Worm (Caenorhabditis elegans) whole organism, L4 larva: ENCODE measurements around the gene nep-13.

ENCODE experiments used
- D1046.2 ChIP-seq: fragments of 200-800 bp; sonication (Bioruptor generic); IDR thresholded peaks from 2 replicates; pipeline ENCODE4 v1.3.6; 2022; ENCODE audit warnings: missing genetic modification characterization, missing compliant biosample characterization
- F10B5.3 ChIP-seq: sonication (generic microtip); optimal IDR thresholded peaks from 2 replicates; lab custom pipeline; 2016; ENCODE audit warnings: mild to moderate bottlenecking, missing genetic modification characterization, missing compliant biosample characterization
- F26F4.8 ChIP-seq: fragments of 200-800 bp; sonication (Bioruptor generic); conservative IDR thresholded peaks from 2 replicates; pipeline ENCODE4 v1.3.6; 2022; ENCODE audit warnings: missing genetic modification characterization, missing compliant biosample characterization
- F37D6.2 ChIP-seq: sonication (generic microtip); optimal IDR thresholded peaks from 2 replicates; lab custom pipeline; 2016; ENCODE audit warnings: mild to moderate bottlenecking, missing genetic modification characterization, missing compliant biosample characterization
- F44E2.7 ChIP-seq: fragments of 200-800 bp; sonication (Bioruptor generic); IDR thresholded peaks from 2 replicates; pipeline ENCODE4 v2.1.2; 2022; ENCODE audit warnings: missing genetic modification characterization, missing compliant biosample characterization
- R02D3.7 ChIP-seq: fragments of 150-350 bp; sonication (generic microtip); optimal IDR thresholded peaks from 3 replicates; lab custom pipeline; 2014; ENCODE audit warnings: missing biosample characterization, missing genetic modification characterization
- ZK337.2 ChIP-seq: fragments of 200-800 bp; sonication (Bioruptor generic); IDR thresholded peaks from 2 replicates; pipeline ENCODE4 v1.3.6; 2022; ENCODE audit warnings: missing genetic modification reagents, missing genetic modification characterization, missing compliant biosample characterization
- aha-1 ChIP-seq: fragments of 150-350 bp; peaks from one replicate; lab custom pipeline; 2014; ENCODE audit warnings: missing biosample characterization, missing genetic modification characterization
- ama-1 ChIP-seq: fragments of 150-350 bp; optimal IDR thresholded peaks from 2 replicates; lab custom pipeline; 2014; ENCODE audit warnings: inconsistent platforms, mixed read lengths
- attf-4 ChIP-seq: sonication (generic microtip); optimal IDR thresholded peaks from 3 replicates; lab custom pipeline; 2017; ENCODE audit warnings: missing biosample characterization, missing genetic modification characterization
- cey-2 ChIP-seq: sonication (generic microtip); optimal IDR thresholded peaks from 3 replicates; lab custom pipeline; 2017; ENCODE audit warnings: missing genetic modification characterization, mild to moderate bottlenecking, missing compliant biosample characterization, antibody characterized with exemption, borderline replicate concordance; ENCODE audit not compliant: insufficient read depth
- daf-8 ChIP-seq: fragments of 200-800 bp; sonication (Bioruptor generic); IDR thresholded peaks from 2 replicates; pipeline ENCODE4 v1.3.6; 2022; ENCODE audit warnings: missing genetic modification characterization, missing compliant biosample characterization
- dmd-6 ChIP-seq: fragments of 200-800 bp; sonication (Bioruptor generic); IDR thresholded peaks from 2 replicates; pipeline ENCODE4 v1.3.6; 2022; ENCODE audit warnings: missing genetic modification reagents, missing genetic modification characterization, missing compliant biosample characterization
- duxl-1 ChIP-seq: sonication (generic microtip); optimal IDR thresholded peaks from 2 replicates; lab custom pipeline; 2016; ENCODE audit warnings: mild to moderate bottlenecking, missing genetic modification characterization, moderate library complexity, missing compliant biosample characterization; ENCODE audit not compliant: poor library complexity
- dve-1 ChIP-seq: sonication (generic microtip); optimal IDR thresholded peaks from 2 replicates; lab custom pipeline; 2017; ENCODE audit warnings: antibody characterized with exemption, mild to moderate bottlenecking, missing genetic modification characterization, missing compliant biosample characterization; ENCODE audit not compliant: insufficient read depth
- egl-27 ChIP-seq: sonication (generic microtip); optimal IDR thresholded peaks from 3 replicates; lab custom pipeline; 2017; ENCODE audit warnings: missing biosample characterization, missing genetic modification reagents, missing genetic modification characterization
- fkh-10 ChIP-seq: fragments of 150-350 bp; optimal IDR thresholded peaks from 2 replicates; lab custom pipeline; 2014; ENCODE audit warnings: missing biosample characterization, missing genetic modification reagents, missing genetic modification characterization
- hif-1 ChIP-seq, 2 experiments: sonication (generic microtip); optimal IDR thresholded peaks; 2 replicates each; lab custom pipeline; 2016 to 2017; ENCODE audit warnings: missing compliant biosample characterization in 2 of 2, missing genetic modification characterization in 2 of 2, missing genetic modification reagents in 2 of 2, missing genotype in 2 of 2, mild to moderate bottlenecking in 1 of 2
- hmg-1.1 ChIP-seq: fragments of 200-800 bp; sonication (Bioruptor generic); IDR thresholded peaks from 2 replicates; pipeline ENCODE4 v1.3.6; 2022; ENCODE audit warnings: missing genetic modification reagents, missing genetic modification characterization, missing compliant biosample characterization
- lin-1 ChIP-seq: fragments of 200-800 bp; sonication (Bioruptor generic); IDR thresholded peaks from 2 replicates; pipeline ENCODE4 v1.3.6; 2022; ENCODE audit warnings: missing genetic modification reagents, missing genetic modification characterization, missing compliant biosample characterization
- lin-15B ChIP-seq: fragments of 150-350 bp; sonication (generic microtip); optimal IDR thresholded peaks from 3 replicates; lab custom pipeline; 2014; ENCODE audit warnings: missing biosample characterization, missing genetic modification characterization
- mdt-29 ChIP-seq: fragments of 200-800 bp; sonication (Bioruptor generic); IDR thresholded peaks from 2 replicates; pipeline ENCODE4 v1.3.6; 2022; ENCODE audit warnings: missing genetic modification reagents, missing genetic modification characterization, missing compliant biosample characterization
- mep-1 ChIP-seq: fragments of 150-350 bp; sonication (generic microtip); optimal IDR thresholded peaks from 3 replicates; lab custom pipeline; 2014; ENCODE audit warnings: missing biosample characterization, missing genetic modification characterization
- mxl-3 ChIP-seq: fragments of 200-800 bp; sonication (Bioruptor generic); optimal IDR thresholded peaks from 2 replicates; lab custom pipeline; 2018; ENCODE audit warnings: mild to moderate bottlenecking, missing genetic modification characterization, missing compliant biosample characterization
- nhr-102 ChIP-seq: sonication (generic microtip); optimal IDR thresholded peaks from 2 replicates; lab custom pipeline; 2016; ENCODE audit warnings: mild to moderate bottlenecking, missing genetic modification characterization, moderate library complexity, missing compliant biosample characterization
- nhr-111 ChIP-seq: fragments of 200-800 bp; sonication (Bioruptor generic); optimal IDR thresholded peaks from 2 replicates; lab custom pipeline; 2018; ENCODE audit warnings: mild to moderate bottlenecking, missing genetic modification characterization, missing compliant biosample characterization
- nhr-25 ChIP-seq: sonication (generic microtip); optimal IDR thresholded peaks from 2 replicates; lab custom pipeline; 2017; ENCODE audit warnings: missing genetic modification characterization, mild to moderate bottlenecking, missing compliant biosample characterization, antibody characterized with exemption, moderate library complexity, borderline replicate concordance; ENCODE audit not compliant: insufficient read depth
- nhr-42 ChIP-seq: fragments of 200-800 bp; sonication (Bioruptor generic); IDR thresholded peaks from 2 replicates; pipeline ENCODE4 v1.3.6; 2022; ENCODE audit warnings: missing genetic modification characterization, missing compliant biosample characterization
- pha-4 ChIP-seq, 2 experiments: fragments of 150-350 bp in 1 of 2; fragments of 200-800 bp in 1 of 2; sonication (Bioruptor generic) in 1 of 2; IDR thresholded peaks in 1 of 2; optimal IDR thresholded peaks in 1 of 2; 2 replicates each; pipeline versions ENCODE4 v1.3.6 to Lab custom; 2014 to 2022; ENCODE audit warnings: missing genetic modification characterization in 2 of 2, missing genetic modification reagents in 2 of 2, missing biosample characterization in 1 of 2, missing compliant biosample characterization in 1 of 2
- php-3 ChIP-seq: fragments of 200-800 bp; sonication (Bioruptor generic); IDR thresholded peaks from 2 replicates; pipeline ENCODE4 v1.3.6; 2022; ENCODE audit warnings: missing genetic modification reagents, missing genetic modification characterization, missing compliant biosample characterization
- sdz-12 ChIP-seq: fragments of 200-800 bp; sonication (Bioruptor generic); optimal IDR thresholded peaks from 2 replicates; lab custom pipeline; 2018; ENCODE audit warnings: mild to moderate bottlenecking, missing genetic modification characterization, missing compliant biosample characterization
- set-16 ChIP-seq: fragments of 200-800 bp; sonication (Bioruptor generic); IDR thresholded peaks from 2 replicates; pipeline ENCODE4 v1.3.6; 2022; ENCODE audit warnings: missing genetic modification reagents, missing genetic modification characterization, missing compliant biosample characterization
- snpc-1.2 ChIP-seq: fragments of 200-800 bp; sonication (Bioruptor generic); IDR thresholded peaks from 2 replicates; pipeline ENCODE4 v1.3.6; 2022; ENCODE audit warnings: missing genetic modification reagents, missing genetic modification characterization, missing compliant biosample characterization
- unc-62 ChIP-seq, 3 experiments: fragments of 150-350 bp in 1 of 3; sonication (generic microtip); optimal IDR thresholded peaks in 2 of 3; peaks in 1 of 3; 1 replicate in 1 of 3; 2 replicates in 2 of 3; lab custom pipeline; 2014 to 2017; ENCODE audit warnings: missing biosample characterization in 3 of 3, missing genetic modification characterization in 3 of 3, missing genetic modification reagents in 3 of 3, missing genotype in 1 of 3
- vab-7 ChIP-seq: fragments of 200-800 bp; sonication (Bioruptor generic); IDR thresholded peaks from 2 replicates; pipeline ENCODE4 v1.3.6; 2022; ENCODE audit warnings: missing genetic modification reagents, missing genetic modification characterization, missing compliant biosample characterization
- zag-1 ChIP-seq: fragments of 150-350 bp; optimal IDR thresholded peaks from 2 replicates; lab custom pipeline; 2014; ENCODE audit warnings: missing biosample characterization, missing genetic modification characterization
- zip-2 ChIP-seq: fragments of 150-350 bp; optimal IDR thresholded peaks from 2 replicates; lab custom pipeline; 2014; ENCODE audit warnings: missing biosample characterization, missing genetic modification characterization
- ztf-11 ChIP-seq: fragments of 150-350 bp; optimal IDR thresholded peaks from 2 replicates; lab custom pipeline; 2014; ENCODE audit warnings: missing biosample characterization, missing genetic modification characterization
- ztf-7 ChIP-seq: fragments of 150-350 bp; optimal IDR thresholded peaks from 2 replicates; lab custom pipeline; 2014; ENCODE audit warnings: missing biosample characterization, missing genetic modification characterization

nep-13 gene

ce11 chrII:3249406-3249805, 33.0 kb upstream of the nep-13 start, which contains the start of gene clec-124:
TSS of gene clec-124 (plus strand) at chrII:3249706.
- TF ChIP-seq R02D3.7 (tag; lab: Kevin White, UChicago) (no peak), F37D6.2 (tag; lab: Kevin White, UChicago) (no peak), nhr-111 (GFP tag; lab: Kevin White, UChicago) (no peak), D1046.2 (GFP tag; lab: Robert Waterston, UW) (no peak), aha-1 (tag; lab: Kevin White, UChicago) (no peak), cey-2 (tag; lab: Kevin White, UChicago) (no peak), ZK337.2 (GFP tag; lab: Robert Waterston, UW) (no peak), F10B5.3 (tag; lab: Kevin White, UChicago) (no peak), egl-27 (tag; lab: Kevin White, UChicago) (no peak), mxl-3 (GFP tag; lab: Kevin White, UChicago) (no peak), hmg-1.1 (GFP tag; lab: Robert Waterston, UW) (no peak), nhr-25 (tag; lab: Kevin White, UChicago) (no peak), daf-8 (no peak), nhr-42 (GFP tag; lab: Robert Waterston, UW) (no peak), vab-7 (GFP tag; lab: Robert Waterston, UW) (no peak), duxl-1 (tag; lab: Kevin White, UChicago) (no peak), zag-1 (no peak)

- TF ChIP-seq F44E2.7 (GFP tag; lab: Robert Waterston, UW): no peak
- peak; percentile 60; the same call in 1 of the 2 replicates for TF ChIP-seq set-16
- TF ChIP-seq zip-2 (tag; lab: Kevin White, UChicago): no peak
These were observed 32.3 kb upstream of the nep-13 start for ce11 chrII:3250195-3250594.

- TF ChIP-seq mep-1 (tag; lab: Kevin White, UChicago) (no peak), zag-1 (no peak), aha-1 (tag; lab: Kevin White, UChicago) (peak; percentile 96), ztf-7 (tag; lab: Kevin White, UChicago) (no peak), fkh-10 (no peak)
- TF ChIP-seq, all 104 proteins: peak for 1
These were observed 30.7 kb upstream of the nep-13 start for ce11 chrII:3251782-3252181.

- TF ChIP-seq unc-62 (GFP tag; optimal IDR thresholded peaks at IDR 0.05 in 1 of 2; lab: Kevin White, UChicago) (peak in 1 of 2 experiments; percentile 8), unc-62 (tag; optimal IDR thresholded peaks at IDR 0.05; lab: Kevin White, UChicago) (no peak), sdz-12 (GFP tag; lab: Kevin White, UChicago) (no peak)
These were observed 23.2 kb upstream of the nep-13 start, which contains the start of gene gcy-19 for ce11 chrII:3259254-3259653. TSS of gene gcy-19 (minus strand) at chrII:3259354.

ce11 chrII:3262504-3262903, 19.9 kb upstream of the nep-13 start, which contains the start of gene F02E11.2:
TSS of gene F02E11.2 (plus strand) at chrII:3262804.
- TF ChIP-seq pha-4 (GFP tag; IDR thresholded peaks at IDR 0.05; lab: Robert Waterston, UW) (no peak), pha-4 (tag; optimal IDR thresholded peaks at IDR 0.05; lab: Kevin White, UChicago) (no peak), dve-1 (tag; lab: Kevin White, UChicago) (no peak), nhr-102 (no peak), lin-1 (GFP tag; lab: Robert Waterston, UW) (no peak), F10B5.3 (tag; lab: Kevin White, UChicago) (no peak)

- TF ChIP-seq dmd-6 (GFP tag; lab: Robert Waterston, UW) (no peak), attf-4 (tag; lab: Kevin White, UChicago) (no peak), lin-15B (no peak), ztf-11 (tag; lab: Kevin White, UChicago) (no peak), zag-1 (no peak), php-3 (GFP tag; lab: Robert Waterston, UW) (no peak), fkh-10 (no peak), vab-7 (GFP tag; lab: Robert Waterston, UW) (no peak), F26F4.8 (no peak), hif-1 (tag; optimal IDR thresholded peaks at IDR 0.05; lab: Kevin White, UChicago) (no peak), dve-1 (tag; lab: Kevin White, UChicago) (no peak), snpc-1.2 (GFP tag; lab: Robert Waterston, UW) (no peak), ama-1 (lab: Kevin White, UChicago) (no peak), set-16 (no peak), F37D6.2 (tag; lab: Kevin White, UChicago) (no peak), mdt-29 (GFP tag; lab: Robert Waterston, UW) (no peak)
These were observed 17.7 kb upstream of the nep-13 start for ce11 chrII:3264704-3265103.
